Fruit fly (Drosophila melanogaster): Measurements from ENCODE around the gene CG31076.
A peak's percentile ranks its signal among the peaks of the same experiment; 100 is the strongest.

CG31076 gene

DNA sequence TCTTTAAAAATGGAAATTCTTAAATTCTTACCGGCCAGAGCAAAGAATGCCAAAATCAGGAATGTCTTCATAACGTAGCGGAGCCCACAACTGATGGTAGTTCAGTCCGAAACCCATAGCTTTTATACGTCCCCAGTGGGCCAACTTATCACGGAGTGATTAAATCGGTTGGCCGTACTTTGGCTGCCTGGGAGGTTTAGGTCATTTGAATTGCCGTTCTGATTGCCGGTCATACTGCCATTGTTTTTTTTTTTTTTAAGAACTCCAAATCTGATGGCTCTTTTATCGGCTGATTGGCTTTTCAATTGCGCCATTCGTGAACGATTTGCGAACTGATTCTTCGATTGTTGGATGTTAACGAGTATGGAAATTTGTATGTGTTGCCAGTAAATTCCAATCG is 33.5 kb upstream of the CG31076 start, which contains the start of gene CG6277:
Gene CG6277, minus strand, starts transcription at position 101 of the 400 bp plus-strand sequence.
- TF ChIP-seq vri (GFP tag; optimal IDR thresholded peaks at IDR 0.05), result peak; percentile 37
- TF ChIP-seq cyc (GFP tag; optimal IDR thresholded peaks at IDR 0.05), result no peak

DNA sequence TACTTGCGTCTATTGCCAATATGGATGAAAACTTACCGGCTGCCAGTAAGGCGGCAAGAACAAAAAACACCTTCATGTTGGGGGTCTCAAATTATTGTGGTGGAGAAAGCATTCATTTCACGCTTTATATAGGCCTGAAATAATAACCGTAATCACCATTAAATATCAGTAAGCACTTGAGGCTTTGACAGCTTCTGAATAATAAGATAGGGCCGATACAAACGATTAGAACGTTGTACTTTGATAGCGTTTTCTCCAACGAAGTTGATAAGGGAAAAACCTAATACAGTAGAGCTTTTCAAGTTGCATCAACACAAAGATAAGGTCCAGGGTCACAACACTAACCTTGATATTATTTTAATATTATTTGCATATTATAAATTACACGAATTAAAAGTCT is 31.6 kb upstream of the CG31076 start, which contains the start of gene CG6283:
Gene CG6283, minus strand, starts transcription at position 101 of the 400 bp plus-strand sequence.
- TF ChIP-seq CG32006 (GFP tag; optimal IDR thresholded peaks at IDR 0.05), result no peak
- no peak for TF ChIP-seq ss (GFP tag; optimal IDR thresholded peaks at IDR 0.05)
- no peak for TF ChIP-seq pdm3 (GFP tag; optimal IDR thresholded peaks at IDR 0.05)
- TF ChIP-seq Hr4 (GFP tag; optimal IDR thresholded peaks at IDR 0.05), result no peak
- no peak for TF ChIP-seq Hr39 (GFP tag; optimal IDR thresholded peaks at IDR 0.05)
- no peak for TF ChIP-seq salr (GFP tag; optimal IDR thresholded peaks at IDR 0.05)

DNA sequence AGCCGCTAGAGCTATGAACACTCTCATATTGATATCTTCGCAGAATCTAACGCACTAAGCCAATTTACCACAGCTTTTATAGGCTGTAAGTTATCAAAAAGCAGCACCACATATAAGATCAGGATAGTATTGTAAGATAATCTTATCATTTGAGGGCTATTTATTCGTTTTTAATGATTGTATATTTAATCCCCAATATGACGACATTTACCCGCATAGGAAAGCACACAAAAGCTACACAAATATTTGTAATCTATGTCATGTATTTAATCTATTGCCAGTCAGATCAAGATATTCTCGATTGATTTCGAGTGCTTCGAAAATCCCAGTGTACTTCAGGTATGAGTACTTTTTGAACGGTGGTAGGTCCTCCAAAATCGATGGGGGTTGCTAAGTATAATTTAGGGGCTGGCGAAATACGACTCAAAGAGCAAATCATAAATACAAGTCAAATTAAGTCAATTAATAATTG is 30.1 kb upstream of the CG31076 start, which contains the start of gene CG17191:
Gene CG17191, minus strand, starts transcription at position 51 of the 472 bp plus-strand sequence.
- TF ChIP-seq CG6163 (GFP tag; IDR thresholded peaks at IDR 0.05), result no peak
- TF ChIP-seq CG6792 (GFP tag; optimal IDR thresholded peaks at IDR 0.05), result no peak
- TF ChIP-seq pdm3 (GFP tag; optimal IDR thresholded peaks at IDR 0.05), result no peak
- no peak for TF ChIP-seq topi (GFP tag; optimal IDR thresholded peaks at IDR 0.05)
- no peak for TF ChIP-seq CG32006 (GFP tag; optimal IDR thresholded peaks at IDR 0.05)
- TF ChIP-seq CG7368 (GFP tag; optimal IDR thresholded peaks at IDR 0.05), result no peak
- no peak for TF ChIP-seq CG6808 (GFP tag; optimal IDR thresholded peaks at IDR 0.05)
- no peak for TF ChIP-seq CG10631 (GFP tag; optimal IDR thresholded peaks at IDR 0.05)
- no peak for TF ChIP-seq CG11294 (GFP tag; IDR thresholded peaks at IDR 0.05)
- no peak for TF ChIP-seq Eip78C (GFP tag)
- TF ChIP-seq CG6854 (GFP tag; optimal IDR thresholded peaks at IDR 0.05), result no peak
- TF ChIP-seq Sox15 (GFP tag; optimal IDR thresholded peaks at IDR 0.05), result no peak
- no peak for TF ChIP-seq Gug (GFP tag; IDR thresholded peaks at IDR 0.05)
- no peak for TF ChIP-seq Ets21C (GFP tag; optimal IDR thresholded peaks at IDR 0.05)

DNA sequence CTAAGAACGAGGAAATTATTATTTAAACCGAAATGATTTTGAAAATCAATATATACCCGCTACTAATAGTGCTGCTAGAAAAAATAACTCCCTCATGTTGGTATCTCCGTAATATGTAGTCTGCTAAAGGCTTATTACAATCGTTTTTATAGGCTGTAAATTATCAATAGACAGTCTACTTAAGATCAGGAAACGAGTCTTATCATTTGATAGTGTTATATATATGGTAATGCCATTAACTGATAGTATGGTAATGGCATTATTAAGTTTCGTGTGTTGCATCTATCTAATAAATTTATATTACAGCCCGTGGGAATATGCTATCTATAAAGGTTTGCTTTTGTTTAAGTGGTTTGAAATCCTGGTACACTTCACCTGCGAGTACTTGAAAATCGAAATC is 28.5 kb upstream of the CG31076 start, which contains the start of gene CG17192:
Gene CG17192, minus strand, starts transcription at position 101 of the 400 bp plus-strand sequence.
- no peak for TF ChIP-seq fd85E (GFP tag; optimal IDR thresholded peaks at IDR 0.05)
- no peak for TF ChIP-seq ss (GFP tag; optimal IDR thresholded peaks at IDR 0.05)

DNA sequence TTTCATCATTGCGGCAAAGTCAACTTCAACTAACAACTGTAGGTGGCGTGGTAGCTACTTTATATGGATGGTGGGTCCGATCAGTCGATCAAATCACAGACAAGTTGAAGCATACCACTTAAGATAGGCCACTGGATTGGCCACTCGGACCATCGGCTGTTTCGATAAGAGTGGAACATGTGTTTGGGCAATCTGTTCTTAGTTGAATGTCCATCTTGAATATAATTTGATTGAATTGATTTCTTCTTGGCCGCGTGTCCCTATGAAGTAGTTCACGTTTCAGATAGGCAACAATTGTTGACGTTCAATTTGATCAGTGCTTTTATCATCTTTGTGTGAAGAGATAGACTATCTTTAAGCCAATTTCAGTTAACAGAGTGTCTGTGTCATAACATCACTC is 17.4 kb upstream of the CG31076 start, which contains the start of gene CG6295:
Gene CG6295, minus strand, starts transcription at position 34 of the 400 bp plus-strand sequence.
- TF ChIP-seq CG10669 (GFP tag; optimal IDR thresholded peaks at IDR 0.05) (no peak), dsx (GFP tag; optimal IDR thresholded peaks at IDR 0.05; ENCODE audit: poor library complexity, severe bottlenecking) (no peak), achi (GFP tag; optimal IDR thresholded peaks at IDR 0.05) (no peak), fd59A (GFP tag; optimal IDR thresholded peaks at IDR 0.05) (no peak), Sox14 (GFP tag; optimal IDR thresholded peaks at IDR 0.05) (no peak), Sox102F (GFP tag; optimal IDR thresholded peaks at IDR 0.05) (no peak), CG6792 (GFP tag; optimal IDR thresholded peaks at IDR 0.05) (no peak)

DNA sequence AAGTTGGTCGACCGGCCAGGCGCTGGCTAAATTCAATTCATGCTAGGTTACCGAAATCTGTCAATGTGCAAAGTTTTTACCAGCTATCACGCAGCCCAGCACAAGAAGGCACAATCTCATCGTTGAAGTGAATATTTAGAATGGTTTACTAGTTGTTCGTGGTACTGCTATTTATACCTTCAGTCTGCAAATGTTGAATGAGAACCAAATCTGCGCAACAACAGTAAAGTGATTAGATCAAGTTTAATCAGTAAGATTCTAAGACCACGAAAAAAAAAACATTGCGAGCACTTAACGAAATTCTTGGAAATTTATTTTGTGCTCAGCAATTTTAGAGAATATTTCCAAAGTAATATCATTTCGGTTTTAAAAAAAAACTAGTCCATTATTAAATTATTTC is 15.7 kb upstream of the CG31076 start, which contains the start of gene CG6296:
Gene CG6296, minus strand, starts transcription at position 132 of the 400 bp plus-strand sequence.
- no peak for TF ChIP-seq Hr39 (GFP tag; optimal IDR thresholded peaks at IDR 0.05)
- no peak for TF ChIP-seq achi (GFP tag; optimal IDR thresholded peaks at IDR 0.05)
- TF ChIP-seq vri (GFP tag; optimal IDR thresholded peaks at IDR 0.05), result no peak
- TF ChIP-seq CG8119 (GFP tag; IDR thresholded peaks at IDR 0.05), result no peak
- no peak for TF ChIP-seq Hr4 (GFP tag; optimal IDR thresholded peaks at IDR 0.05)
- TF ChIP-seq Met (GFP tag; optimal IDR thresholded peaks at IDR 0.05), result no peak
- no peak for TF ChIP-seq Eip75B (GFP tag; optimal IDR thresholded peaks at IDR 0.05)
- TF ChIP-seq fd59A (GFP tag; optimal IDR thresholded peaks at IDR 0.05), result no peak
- no peak for TF ChIP-seq eg (GFP tag; IDR thresholded peaks at IDR 0.05)
- TF ChIP-seq CG6276 (GFP tag; optimal IDR thresholded peaks at IDR 0.05), result no peak
- TF ChIP-seq CG11762 (GFP tag; optimal IDR thresholded peaks at IDR 0.05; ENCODE audit: insufficient read depth), result no peak
- TF ChIP-seq pdm3 (GFP tag; optimal IDR thresholded peaks at IDR 0.05), result no peak
- no peak for TF ChIP-seq CG15336 (GFP tag; IDR thresholded peaks at IDR 0.05)
- TF ChIP-seq svp (GFP tag), result no peak
